Worm (Caenorhabditis elegans) whole organism, early embryonic: ENCODE data around the gene F59A6.12.

Experiments
- B0310.2 ChIP-seq: sonication (generic microtip); optimal IDR thresholded peaks from 2 replicates; lab custom pipeline; 2016; ENCODE audit warnings: mild to moderate bottlenecking, missing genetic modification characterization, missing compliant biosample characterization
- F13C5.2 ChIP-seq: sonication (generic microtip); optimal IDR thresholded peaks from 2 replicates; lab custom pipeline; 2017; ENCODE audit warnings: mild to moderate bottlenecking, missing genetic modification characterization, inconsistent platforms, missing compliant biosample characterization
- ama-1 ChIP-seq: fragments of 150-350 bp; optimal IDR thresholded peaks from 2 replicates; lab custom pipeline; 2014
- ceh-13 ChIP-seq: fragments of 200-800 bp; sonication (Bioruptor generic); optimal IDR thresholded peaks from 2 replicates; lab custom pipeline; 2018; ENCODE audit warnings: mild to moderate bottlenecking, missing genetic modification characterization, missing compliant biosample characterization
- ceh-36 ChIP-seq: sonication (generic microtip); optimal IDR thresholded peaks from 2 replicates; lab custom pipeline; 2016; ENCODE audit warnings: missing genetic modification characterization, inconsistent platforms, missing compliant biosample characterization
- ets-7 ChIP-seq: sonication (generic microtip); optimal IDR thresholded peaks from 2 replicates; lab custom pipeline; 2016; ENCODE audit warnings: missing genotype, missing genetic modification characterization, missing compliant biosample characterization
- flt-1 ChIP-seq: fragments of 200-800 bp; sonication (Bioruptor generic); IDR thresholded peaks from 2 replicates; pipeline ENCODE4 v1.3.6; 2022; ENCODE audit warnings: missing genetic modification characterization, missing compliant biosample characterization
- hmbx-1 ChIP-seq: sonication (generic microtip); optimal IDR thresholded peaks from 2 replicates; lab custom pipeline; 2016; ENCODE audit warnings: mild to moderate bottlenecking, missing genetic modification characterization, missing compliant biosample characterization
- hmg-4 ChIP-seq: fragments of 200-800 bp; sonication (Bioruptor generic); optimal IDR thresholded peaks from 2 replicates; lab custom pipeline; 2018; ENCODE audit warnings: mild to moderate bottlenecking, missing genetic modification characterization, missing compliant biosample characterization
- sea-1 ChIP-seq: fragments of 200-800 bp; sonication (Bioruptor generic); conservative IDR thresholded peaks from 2 replicates; pipeline ENCODE4 v1.3.6; 2022; ENCODE audit warnings: missing genetic modification characterization, missing compliant biosample characterization
- tra-4 ChIP-seq: sonication (generic microtip); optimal IDR thresholded peaks from 2 replicates; lab custom pipeline; 2017; ENCODE audit warnings: missing genetic modification characterization, missing compliant biosample characterization

- no peak for TF ChIP-seq tra-4
- no peak for TF ChIP-seq ets-7
- TF ChIP-seq flt-1 = no peak
- TF ChIP-seq ama-1 (lab: Kevin White, UChicago) = no peak
- TF ChIP-seq hmbx-1 = no peak
- no peak for TF ChIP-seq ceh-13 (GFP tag; lab: Kevin White, UChicago)
- TF ChIP-seq hmg-4 (GFP tag; lab: Kevin White, UChicago) = no peak
- TF ChIP-seq sea-1 (GFP tag; lab: Robert Waterston, UW) = no peak
- no peak for TF ChIP-seq F13C5.2 (tag; lab: Kevin White, UChicago)
- TF ChIP-seq B0310.2 = no peak
- no peak for TF ChIP-seq ceh-36 (tag; lab: Kevin White, UChicago)
Measured at ce11 chrII:4968863-4969262, 43.0 kb downstream of the F59A6.12 start, which contains the start of gene shc-2.
